Worm (Caenorhabditis elegans) whole organism, L2 larva: ENCODE measurements around the gene hlh-4.

Experiments
- C34F6.9 ChIP-seq: fragments of 150-350 bp; optimal IDR thresholded peaks from 2 replicates; lab custom pipeline; 2014; ENCODE audit warnings: missing biosample characterization, missing genetic modification characterization
- ceh-82 ChIP-seq: fragments of 150-350 bp; optimal IDR thresholded peaks from 2 replicates; lab custom pipeline; 2014; ENCODE audit warnings: missing biosample characterization, missing genetic modification characterization
- fos-1 ChIP-seq: fragments of 150-350 bp; optimal IDR thresholded peaks from 2 replicates; lab custom pipeline; 2014; ENCODE audit warnings: missing biosample characterization, missing genetic modification characterization
- lin-13 ChIP-seq: fragments of 150-350 bp; optimal IDR thresholded peaks from 2 replicates; lab custom pipeline; 2014; ENCODE audit warnings: missing biosample characterization, missing genetic modification reagents, missing genetic modification characterization
- mab-5 ChIP-seq: fragments of 150-350 bp; optimal IDR thresholded peaks from 2 replicates; lab custom pipeline; 2014; ENCODE audit warnings: missing biosample characterization, missing genetic modification characterization
- nhr-77 ChIP-seq: fragments of 150-350 bp; optimal IDR thresholded peaks from 2 replicates; lab custom pipeline; 2014; ENCODE audit warnings: missing biosample characterization, missing genetic modification characterization
- ztf-4 ChIP-seq: fragments of 150-350 bp; optimal IDR thresholded peaks from 2 replicates; lab custom pipeline; 2014; ENCODE audit warnings: missing biosample characterization, missing genetic modification characterization

- TF ChIP-seq ceh-82 = no peak
- no peak for TF ChIP-seq nhr-77
- TF ChIP-seq mab-5 = no peak
- TF ChIP-seq C34F6.9 = peak; percentile 44
- TF ChIP-seq fos-1 (tag; lab: Kevin White, UChicago) = peak; percentile 50
- TF ChIP-seq lin-13 (GFP tag; lab: Kevin White, UChicago) = no peak
- TF ChIP-seq ztf-4 (tag; lab: Kevin White, UChicago) = peak; percentile 20
These were observed 40.0 kb downstream of the hlh-4 start for ce11 chrIII:9698635-9699396.
